Worm (Caenorhabditis elegans) whole organism, late embryonic: ENCODE results near the gene C14B1.2.

Experiments
- F13H6.1 ChIP-seq: sonication (generic microtip); optimal IDR thresholded peaks from 2 replicates; lab custom pipeline; 2016; ENCODE audit warnings: missing genetic modification characterization, missing compliant biosample characterization
- K02D7.2 ChIP-seq: sonication (generic microtip); optimal IDR thresholded peaks from 2 replicates; lab custom pipeline; 2017; ENCODE audit warnings: mild to moderate bottlenecking, missing genetic modification characterization, missing compliant biosample characterization
- T23F11.4 ChIP-seq: fragments of 200-800 bp; sonication (Bioruptor generic); optimal IDR thresholded peaks from 2 replicates; lab custom pipeline; 2018; ENCODE audit warnings: mild to moderate bottlenecking, missing genetic modification characterization, missing compliant biosample characterization
- ahr-1 ChIP-seq: sonication (generic microtip); optimal IDR thresholded peaks from 2 replicates; lab custom pipeline; 2016; ENCODE audit warnings: missing genetic modification characterization, missing compliant biosample characterization
- ama-1 ChIP-seq: fragments of 150-350 bp; optimal IDR thresholded peaks from 2 replicates; lab custom pipeline; 2014
- ceh-18 ChIP-seq: sonication (generic microtip); optimal IDR thresholded peaks from 2 replicates; lab custom pipeline; 2016; ENCODE audit warnings: missing genetic modification characterization, missing compliant biosample characterization
- ceh-19 ChIP-seq: fragments of 200-800 bp; sonication (Bioruptor generic); optimal IDR thresholded peaks from 2 replicates; lab custom pipeline; 2018; ENCODE audit warnings: mild to moderate bottlenecking, missing genetic modification characterization, missing compliant biosample characterization
- ceh-2 ChIP-seq: sonication (generic microtip); optimal IDR thresholded peaks from 2 replicates; lab custom pipeline; 2016; ENCODE audit warnings: missing genotype, missing genetic modification characterization, missing compliant biosample characterization
- ceh-24 ChIP-seq: sonication (generic microtip); optimal IDR thresholded peaks from 2 replicates; lab custom pipeline; 2016; ENCODE audit warnings: mild to moderate bottlenecking, missing genetic modification characterization, missing compliant biosample characterization
- ceh-30 ChIP-seq: fragments of 150-350 bp; optimal IDR thresholded peaks from 2 replicates; lab custom pipeline; 2014; ENCODE audit warnings: missing biosample characterization, missing genetic modification characterization
- ceh-31 ChIP-seq: sonication (generic microtip); optimal IDR thresholded peaks from 2 replicates; lab custom pipeline; 2016; ENCODE audit warnings: missing genetic modification characterization, missing compliant biosample characterization
- ceh-48 ChIP-seq: sonication (generic microtip); optimal IDR thresholded peaks from 2 replicates; lab custom pipeline; 2016; ENCODE audit warnings: missing genetic modification characterization, inconsistent platforms, missing compliant biosample characterization
- ceh-6 ChIP-seq: fragments of 200-800 bp; sonication (Bioruptor generic); optimal IDR thresholded peaks from 2 replicates; lab custom pipeline; 2018; ENCODE audit warnings: mild to moderate bottlenecking, missing genetic modification characterization, missing compliant biosample characterization
- dmd-4 ChIP-seq: sonication (generic microtip); optimal IDR thresholded peaks from 2 replicates; lab custom pipeline; 2016; ENCODE audit warnings: borderline replicate concordance, missing genetic modification characterization, missing compliant biosample characterization
- dve-1 ChIP-seq: sonication (generic microtip); optimal IDR thresholded peaks from 2 replicates; lab custom pipeline; 2017; ENCODE audit warnings: antibody characterized with exemption, mild to moderate bottlenecking, missing genetic modification characterization, missing compliant biosample characterization
- ets-4 ChIP-seq: sonication (generic microtip); optimal IDR thresholded peaks from 2 replicates; lab custom pipeline; 2016; ENCODE audit warnings: missing genetic modification characterization, missing compliant biosample characterization
- fax-1 ChIP-seq: sonication (generic microtip); optimal IDR thresholded peaks from 2 replicates; lab custom pipeline; 2016; ENCODE audit warnings: missing genotype, missing genetic modification characterization, missing compliant biosample characterization
- fkh-10 ChIP-seq: fragments of 150-350 bp; optimal IDR thresholded peaks from 2 replicates; lab custom pipeline; 2014; ENCODE audit warnings: missing biosample characterization, missing genetic modification reagents, missing genetic modification characterization
- fkh-6 ChIP-seq: sonication (generic microtip); optimal IDR thresholded peaks from 2 replicates; lab custom pipeline; 2016; ENCODE audit warnings: missing genetic modification characterization, missing compliant biosample characterization
- hlh-15 ChIP-seq: sonication (generic microtip); optimal IDR thresholded peaks from 2 replicates; lab custom pipeline; 2016; ENCODE audit warnings: missing genetic modification characterization, missing compliant biosample characterization
- hlh-30 ChIP-seq: sonication (generic microtip); optimal IDR thresholded peaks from 2 replicates; lab custom pipeline; 2017; ENCODE audit warnings: antibody characterized with exemption, missing genetic modification characterization, missing compliant biosample characterization; ENCODE audit not compliant: insufficient read depth
- hlh-6 ChIP-seq: sonication (generic microtip); optimal IDR thresholded peaks from 2 replicates; lab custom pipeline; 2016; ENCODE audit warnings: missing genotype, missing genetic modification characterization, missing compliant biosample characterization
- lim-6 ChIP-seq: sonication (generic microtip); optimal IDR thresholded peaks from 2 replicates; lab custom pipeline; 2016; ENCODE audit warnings: missing genetic modification characterization, missing compliant biosample characterization
- nhr-11 ChIP-seq: fragments of 150-350 bp; optimal IDR thresholded peaks from 2 replicates; lab custom pipeline; 2014; ENCODE audit warnings: missing biosample characterization, missing genetic modification characterization
- nhr-232 ChIP-seq: sonication (generic microtip); optimal IDR thresholded peaks from 2 replicates; lab custom pipeline; 2016; ENCODE audit warnings: missing genetic modification characterization, missing compliant biosample characterization
- npax-4 ChIP-seq: sonication (generic microtip); optimal IDR thresholded peaks from 2 replicates; lab custom pipeline; 2016; ENCODE audit warnings: missing genetic modification characterization, missing compliant biosample characterization
- pat-9 ChIP-seq: fragments of 200-800 bp; sonication (Bioruptor generic); optimal IDR thresholded peaks from 2 replicates; lab custom pipeline; 2018; ENCODE audit warnings: mild to moderate bottlenecking, missing genetic modification characterization, moderate library complexity, missing compliant biosample characterization
- pha-2 ChIP-seq: sonication (generic microtip); optimal IDR thresholded peaks from 2 replicates; lab custom pipeline; 2017; ENCODE audit warnings: mild to moderate bottlenecking, missing genetic modification characterization, missing compliant biosample characterization
- pha-4 ChIP-seq: fragments of 150-350 bp; optimal IDR thresholded peaks from 2 replicates; lab custom pipeline; 2018; ENCODE audit warnings: missing biosample characterization, missing genetic modification reagents, missing genetic modification characterization
- ref-2 ChIP-seq: sonication (generic microtip); optimal IDR thresholded peaks from 2 replicates; lab custom pipeline; 2016; ENCODE audit warnings: missing genetic modification characterization, missing compliant biosample characterization
- rnt-1 ChIP-seq: sonication (generic microtip); optimal IDR thresholded peaks from 2 replicates; lab custom pipeline; 2016; ENCODE audit warnings: missing genetic modification characterization, missing compliant biosample characterization
- sdc-2 ChIP-seq: sonication (generic microtip); optimal IDR thresholded peaks from 2 replicates; lab custom pipeline; 2016; ENCODE audit warnings: missing genotype, missing genetic modification characterization, missing compliant biosample characterization
- sox-2 ChIP-seq: fragments of 200-800 bp; sonication (Bioruptor generic); IDR thresholded peaks from 2 replicates; pipeline ENCODE4 v1.3.6; 2022; ENCODE audit warnings: missing genetic modification reagents, missing genetic modification characterization, missing compliant biosample characterization
- sox-4 ChIP-seq: sonication (generic microtip); optimal IDR thresholded peaks from 2 replicates; lab custom pipeline; 2017; ENCODE audit warnings: mild to moderate bottlenecking, missing genetic modification characterization, inconsistent platforms, missing compliant biosample characterization
- tbx-2 ChIP-seq: sonication (generic microtip); optimal IDR thresholded peaks from 2 replicates; lab custom pipeline; 2016; ENCODE audit warnings: missing genetic modification characterization, missing compliant biosample characterization
- tbx-7 ChIP-seq: sonication (generic microtip); optimal IDR thresholded peaks from 2 replicates; lab custom pipeline; 2016; ENCODE audit warnings: missing genotype, missing genetic modification characterization, missing compliant biosample characterization

Gene C14B1.2

DNA sequence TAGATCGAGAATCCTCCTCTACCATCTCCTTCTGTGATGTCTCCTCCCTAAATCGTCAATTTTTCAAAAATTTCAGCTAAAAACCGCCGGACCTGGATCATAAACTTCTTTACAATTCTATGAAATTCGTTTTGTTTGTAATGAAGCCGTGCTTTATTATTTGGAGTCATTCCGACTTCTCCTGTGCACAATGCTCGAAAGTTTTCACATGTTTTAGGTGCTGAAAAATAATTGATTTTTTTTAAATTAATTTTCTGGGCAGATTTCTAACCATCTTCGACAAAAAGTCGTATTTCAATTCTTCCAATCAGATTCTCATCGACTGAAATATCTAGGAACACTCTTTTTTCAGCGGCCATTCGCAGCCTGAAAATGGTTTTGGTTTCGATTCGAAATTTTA lies 2.8 kb upstream of the C14B1.2 start, which contains the start of gene cyn-9:
Gene cyn-9 (minus strand): TSS at position 366 of the 400 bp plus-strand sequence.
- TF ChIP-seq tbx-7 (tag; lab: Kevin White, UChicago) (no peak), sox-2 (GFP tag; lab: Robert Waterston, UW) (no peak), ceh-24 (tag; lab: Kevin White, UChicago) (no peak), ref-2 (tag; lab: Kevin White, UChicago) (no peak), hlh-30 (no peak), pat-9 (tag; lab: Kevin White, UChicago) (no peak), dmd-4 (tag; lab: Kevin White, UChicago) (no peak), ceh-48 (no peak)

DNA sequence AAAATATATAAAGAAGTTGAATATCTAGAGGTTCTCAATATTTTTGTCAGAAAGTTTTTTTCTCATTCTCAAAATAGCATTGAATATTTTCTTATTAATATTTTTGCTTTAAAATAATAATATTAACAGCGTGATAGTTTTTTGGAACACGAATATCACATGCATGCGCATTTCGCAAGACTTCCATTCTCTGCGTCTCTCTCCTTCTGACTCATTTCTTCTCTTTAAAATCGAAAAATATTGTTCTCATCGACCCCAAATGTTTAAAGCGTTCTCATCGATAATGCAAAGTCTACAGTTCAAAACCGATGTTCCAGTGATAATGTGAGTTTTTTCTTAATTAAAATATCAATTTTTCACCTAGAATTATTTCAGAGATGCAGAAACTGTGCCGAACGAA lies 1.3 kb downstream of the C14B1.2 start, which contains the start of gene C14B1.3:
Gene C14B1.3 (plus strand): TSS at position 168 of the 400 bp plus-strand sequence.
- TF ChIP-seq hlh-30 (peak; percentile 45), sox-4 (tag; lab: Kevin White, UChicago) (no peak)

- no peak for TF ChIP-seq ahr-1 (tag; lab: Kevin White, UChicago)
- no peak for TF ChIP-seq rnt-1 (tag; lab: Kevin White, UChicago)
- TF ChIP-seq fkh-10 = no peak
- no peak for TF ChIP-seq sox-2 (GFP tag; lab: Robert Waterston, UW)
- TF ChIP-seq ets-4 (tag; lab: Kevin White, UChicago) = no peak
- no peak for TF ChIP-seq ceh-24 (tag; lab: Kevin White, UChicago)
- TF ChIP-seq ceh-48 = no peak
- TF ChIP-seq tbx-2 (tag; lab: Kevin White, UChicago) = no peak
- TF ChIP-seq pat-9 (tag; lab: Kevin White, UChicago) = no peak
- no peak for TF ChIP-seq hlh-30
- TF ChIP-seq T23F11.4 (GFP tag; lab: Kevin White, UChicago) = no peak
- TF ChIP-seq ceh-19 = no peak
- TF ChIP-seq fkh-6 (tag; lab: Kevin White, UChicago) = no peak
These were observed 2.9 kb downstream of the C14B1.2 start, which contains the start of gene wdr-5.1 for ce11 chrIII:3704967-3705366. wdr-5.1 (plus strand) TSS chrIII:3705285.

DNA sequence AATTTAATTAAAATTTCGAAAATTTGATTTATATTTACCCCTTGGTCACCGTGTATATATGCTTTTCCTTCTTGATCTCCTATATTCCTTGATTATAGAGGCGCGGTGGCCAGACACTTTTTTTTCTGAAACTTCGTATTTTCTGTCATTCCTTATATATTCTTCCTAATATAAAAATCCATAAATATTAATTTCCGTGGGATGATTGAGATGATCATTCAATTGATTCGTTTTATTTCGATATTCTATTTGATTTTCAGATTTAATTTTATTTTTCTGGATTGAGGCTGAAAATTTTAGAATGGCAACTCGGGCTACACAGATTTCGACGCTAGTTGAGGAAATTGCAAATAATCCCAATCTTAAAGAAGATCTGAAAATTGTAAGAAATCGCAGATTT lies 4.5 kb downstream of the C14B1.2 start, which contains the start of gene dph-1:
Gene dph-1 (plus strand): TSS at position 301 of the 400 bp plus-strand sequence.
- no peak for TF ChIP-seq ceh-19
- no peak for TF ChIP-seq ceh-48
- no peak for TF ChIP-seq nhr-232 (tag; lab: Kevin White, UChicago)
- no peak for TF ChIP-seq hlh-30
- TF ChIP-seq fax-1 (tag; lab: Kevin White, UChicago) = no peak
- TF ChIP-seq ceh-6 = no peak
- no peak for TF ChIP-seq lim-6 (tag; lab: Kevin White, UChicago)
- no peak for TF ChIP-seq pha-2
- no peak for TF ChIP-seq ama-1 (lab: Kevin White, UChicago)
- TF ChIP-seq, all 69 proteins: peak for 0

- TF ChIP-seq ref-2 (tag; lab: Kevin White, UChicago) = no peak
These were observed 7.0 kb downstream of the C14B1.2 start, which contains the start of gene alkb-8 for ce11 chrIII:3709030-3709429. alkb-8 (plus strand) TSS chrIII:3709330.

DNA sequence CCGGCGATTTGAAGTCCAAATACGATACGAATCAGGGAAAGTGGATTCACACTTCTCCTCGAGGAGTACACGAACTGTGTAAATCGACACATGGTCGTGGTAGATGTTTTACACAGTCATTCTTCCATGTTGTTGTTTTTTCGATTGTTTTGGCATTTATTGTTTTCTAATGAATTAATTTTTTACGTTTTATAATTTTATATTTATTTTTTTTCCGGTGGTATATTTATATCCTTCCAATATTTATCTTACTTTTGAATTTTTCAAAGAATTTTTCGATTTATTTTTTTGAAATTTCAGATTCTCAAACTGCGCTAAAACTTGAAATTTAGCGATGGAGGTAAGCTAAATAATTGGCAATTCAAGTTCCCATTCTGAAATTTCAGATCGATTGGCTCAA lies 11.1 kb downstream of the C14B1.2 start, which contains the start of gene nrde-1:
Gene nrde-1 (plus strand): TSS at position 301 of the 400 bp plus-strand sequence.
- no peak for TF ChIP-seq pha-4
- no peak for TF ChIP-seq F13H6.1
- no peak for TF ChIP-seq ceh-31 (tag; lab: Kevin White, UChicago)
- TF ChIP-seq ceh-2 (tag; lab: Kevin White, UChicago) = no peak
- no peak for TF ChIP-seq K02D7.2 (tag; lab: Kevin White, UChicago)
- TF ChIP-seq T23F11.4 (GFP tag; lab: Kevin White, UChicago) = no peak
- TF ChIP-seq dve-1 = no peak
- TF ChIP-seq rnt-1 (tag; lab: Kevin White, UChicago) = no peak
- TF ChIP-seq ceh-30 (tag; lab: Kevin White, UChicago) = no peak
- no peak for TF ChIP-seq hlh-15
- no peak for TF ChIP-seq ceh-18
- TF ChIP-seq sdc-2 = no peak
- no peak for TF ChIP-seq npax-4
- TF ChIP-seq hlh-6 = no peak
- TF ChIP-seq lim-6 (tag; lab: Kevin White, UChicago) = no peak
- TF ChIP-seq ama-1 (lab: Kevin White, UChicago) = no peak
- no peak for TF ChIP-seq nhr-11 (tag; lab: Kevin White, UChicago)
